Worm (Caenorhabditis elegans) whole organism, young adult: Measurements from ENCODE around the gene T02H6.9.

Source experiments
- B0336.3 ChIP-seq: fragments of 200-800 bp; sonication (Bioruptor generic); IDR thresholded peaks from 2 replicates; pipeline ENCODE4 v1.3.6; 2022; ENCODE audit warnings: missing genetic modification characterization, missing compliant biosample characterization
- C17E4.6 ChIP-seq: fragments of 200-800 bp; sonication (Bioruptor generic); IDR thresholded peaks from 2 replicates; pipeline ENCODE4 v1.3.6; 2022; ENCODE audit warnings: missing genetic modification reagents, missing genetic modification characterization, missing compliant biosample characterization
- F39B2.1 ChIP-seq: fragments of 200-800 bp; sonication (Bioruptor generic); IDR thresholded peaks from 2 replicates; pipeline ENCODE4 v1.3.6; 2022; ENCODE audit warnings: missing genetic modification reagents, missing genetic modification characterization, missing compliant biosample characterization
- F55B11.4 ChIP-seq: sonication (generic microtip); optimal IDR thresholded peaks from 2 replicates; lab custom pipeline; 2016; ENCODE audit warnings: missing compliant biosample characterization, missing genetic modification characterization, borderline replicate concordance; ENCODE audit not compliant: insufficient read depth
- F57C9.4 ChIP-seq: sonication (generic microtip); optimal IDR thresholded peaks from 2 replicates; lab custom pipeline; 2017; ENCODE audit warnings: mild to moderate bottlenecking, missing genetic modification characterization, missing compliant biosample characterization
- K11D2.4 ChIP-seq: fragments of 200-800 bp; sonication (Bioruptor generic); IDR thresholded peaks from 2 replicates; pipeline ENCODE4 v1.3.6; 2022; ENCODE audit warnings: missing genetic modification reagents, missing genetic modification characterization, missing compliant biosample characterization
- Y53F4B.3 ChIP-seq: fragments of 200-800 bp; sonication (Bioruptor generic); IDR thresholded peaks from 2 replicates; pipeline ENCODE4 v1.3.6; 2022; ENCODE audit warnings: missing genetic modification reagents, missing genetic modification characterization, missing compliant biosample characterization
- Y53G8AR.9 ChIP-seq: fragments of 200-800 bp; sonication (Bioruptor generic); conservative IDR thresholded peaks from 2 replicates; pipeline ENCODE4 v1.3.6; 2022; ENCODE audit warnings: missing genetic modification reagents, missing genetic modification characterization, missing compliant biosample characterization
- Y56A3A.18 ChIP-seq: fragments of 200-800 bp; sonication (Bioruptor generic); IDR thresholded peaks from 2 replicates; pipeline ENCODE4 v1.3.6; 2022; ENCODE audit warnings: missing genetic modification reagents, missing genetic modification characterization, missing compliant biosample characterization
- cebp-1 ChIP-seq, 2 experiments: fragments of 200-800 bp in 1 of 2; sonication (Bioruptor generic) in 1 of 2; sonication (generic microtip) in 1 of 2; IDR thresholded peaks in 1 of 2; optimal IDR thresholded peaks in 1 of 2; 2 replicates each; pipeline versions ENCODE4 v1.3.6 to Lab custom; 2017 to 2022; ENCODE audit warnings: missing compliant biosample characterization in 2 of 2, missing genetic modification characterization in 2 of 2, mild to moderate bottlenecking in 1 of 2, missing genetic modification reagents in 1 of 2, moderate library complexity in 1 of 2
- cebp-2 ChIP-seq: fragments of 200-800 bp; sonication (Bioruptor generic); IDR thresholded peaks from 2 replicates; pipeline ENCODE4 v1.3.6; 2022; ENCODE audit warnings: missing genetic modification characterization, missing compliant biosample characterization
- ceh-100 ChIP-seq: fragments of 200-800 bp; sonication (Bioruptor generic); IDR thresholded peaks from 2 replicates; pipeline ENCODE4 v1.3.6; 2022; ENCODE audit warnings: missing genetic modification reagents, missing genetic modification characterization, missing compliant biosample characterization
- ceh-58 ChIP-seq: fragments of 200-800 bp; sonication (Bioruptor generic); IDR thresholded peaks from 2 replicates; pipeline ENCODE4 v1.3.6; 2022; ENCODE audit warnings: missing genetic modification characterization, missing compliant biosample characterization
- ceh-91 ChIP-seq: fragments of 200-800 bp; sonication (Bioruptor generic); IDR thresholded peaks from 2 replicates; pipeline ENCODE4 v1.3.6; 2022; ENCODE audit warnings: missing genetic modification reagents, missing genetic modification characterization, missing compliant biosample characterization
- chd-7 ChIP-seq: sonication (generic microtip); optimal IDR thresholded peaks from 2 replicates; lab custom pipeline; 2016; ENCODE audit warnings: mild to moderate bottlenecking, missing genetic modification characterization, moderate library complexity, missing compliant biosample characterization
- die-1 ChIP-seq: sonication (generic microtip); optimal IDR thresholded peaks from 2 replicates; lab custom pipeline; 2016; ENCODE audit warnings: missing genotype, mild to moderate bottlenecking, missing genetic modification characterization, missing compliant biosample characterization
- dox-1 ChIP-seq: fragments of 200-800 bp; sonication (Bioruptor generic); IDR thresholded peaks from 2 replicates; pipeline ENCODE4 v1.3.6; 2022; ENCODE audit warnings: missing genetic modification reagents, missing genetic modification characterization, missing compliant biosample characterization
- dpff-1 ChIP-seq: sonication (generic microtip); optimal IDR thresholded peaks from 2 replicates; lab custom pipeline; 2017; ENCODE audit warnings: mild to moderate bottlenecking, missing genetic modification characterization, missing compliant biosample characterization
- dpl-1 ChIP-seq: fragments of 150-350 bp; optimal IDR thresholded peaks from 2 replicates; lab custom pipeline; 2014; ENCODE audit warnings: missing biosample characterization, missing genetic modification reagents, missing genetic modification characterization
- fkh-3 ChIP-seq: sonication (generic microtip); optimal IDR thresholded peaks from 2 replicates; lab custom pipeline; 2016; ENCODE audit warnings: mild to moderate bottlenecking, missing genetic modification characterization, missing compliant biosample characterization
- hrde-1 ChIP-seq: sonication (generic microtip); optimal IDR thresholded peaks from 2 replicates; lab custom pipeline; 2016; ENCODE audit warnings: missing genetic modification characterization, mild to moderate bottlenecking, missing compliant biosample characterization, moderate library complexity, missing genotype, missing genetic modification reagents, borderline replicate concordance
- let-526 ChIP-seq: fragments of 200-800 bp; sonication (Bioruptor generic); IDR thresholded peaks from 2 replicates; pipeline ENCODE4 v1.3.6; 2022; ENCODE audit warnings: missing genetic modification reagents, missing genetic modification characterization, missing compliant biosample characterization
- lin-40 ChIP-seq: sonication (generic microtip); optimal IDR thresholded peaks from 2 replicates; lab custom pipeline; 2016; ENCODE audit warnings: missing genetic modification characterization, mild to moderate bottlenecking, missing compliant biosample characterization, missing genotype, missing genetic modification reagents
- lin-54 ChIP-seq: fragments of 200-800 bp; sonication (Bioruptor generic); optimal IDR thresholded peaks from 2 replicates; lab custom pipeline; 2018; ENCODE audit warnings: mild to moderate bottlenecking, missing genetic modification characterization, missing compliant biosample characterization
- lsy-27 ChIP-seq: sonication (generic microtip); optimal IDR thresholded peaks from 2 replicates; lab custom pipeline; 2017; ENCODE audit warnings: missing genetic modification characterization, mild to moderate bottlenecking, missing compliant biosample characterization, antibody characterized with exemption, missing genotype, borderline replicate concordance; ENCODE audit not compliant: insufficient read depth
- madf-3 ChIP-seq: fragments of 200-800 bp; sonication (Bioruptor generic); IDR thresholded peaks from 2 replicates; pipeline ENCODE4 v1.3.6; 2022; ENCODE audit warnings: missing genetic modification reagents, missing genetic modification characterization, missing compliant biosample characterization
- madf-8 ChIP-seq: fragments of 200-800 bp; sonication (Bioruptor generic); conservative IDR thresholded peaks from 2 replicates; pipeline ENCODE4 v1.3.6; 2022; ENCODE audit warnings: missing genetic modification reagents, missing genetic modification characterization, missing compliant biosample characterization
- mcd-1 ChIP-seq: fragments of 200-800 bp; sonication (Bioruptor generic); IDR thresholded peaks from 2 replicates; pipeline ENCODE4 v1.3.6; 2022; ENCODE audit warnings: missing genetic modification reagents, missing genetic modification characterization, missing compliant biosample characterization
- mel-28 ChIP-seq: sonication (generic microtip); optimal IDR thresholded peaks from 2 replicates; lab custom pipeline; 2016; ENCODE audit warnings: borderline replicate concordance, mild to moderate bottlenecking, missing genetic modification characterization, missing compliant biosample characterization
- nfya-1 ChIP-seq: sonication (generic microtip); optimal IDR thresholded peaks from 2 replicates; lab custom pipeline; 2017; ENCODE audit warnings: antibody characterized with exemption, missing compliant biosample characterization, missing genetic modification characterization, borderline replicate concordance; ENCODE audit not compliant: insufficient read depth
- nfya-2 ChIP-seq: fragments of 200-800 bp; sonication (Bioruptor generic); IDR thresholded peaks from 2 replicates; pipeline ENCODE4 v1.3.6; 2022; ENCODE audit warnings: missing genetic modification reagents, missing genetic modification characterization, missing compliant biosample characterization
- nfyb-1 ChIP-seq: fragments of 200-800 bp; sonication (Bioruptor generic); IDR thresholded peaks from 2 replicates; pipeline ENCODE4 v1.3.6; 2022; ENCODE audit warnings: missing genetic modification reagents, missing genetic modification characterization, missing compliant biosample characterization
- nhr-120 ChIP-seq: fragments of 200-800 bp; sonication (Bioruptor generic); IDR thresholded peaks from 2 replicates; pipeline ENCODE4 v1.3.6; 2022; ENCODE audit warnings: missing genetic modification characterization, missing compliant biosample characterization
- nhr-27 ChIP-seq: fragments of 200-800 bp; sonication (Bioruptor generic); optimal IDR thresholded peaks from 2 replicates; lab custom pipeline; 2018; ENCODE audit warnings: mild to moderate bottlenecking, missing genetic modification characterization, moderate library complexity, missing compliant biosample characterization
- pha-4 ChIP-seq: fragments of 150-350 bp; sonication (generic microtip); optimal IDR thresholded peaks from 2 replicates; lab custom pipeline; 2014; ENCODE audit warnings: missing biosample characterization, missing genetic modification reagents, missing genetic modification characterization
- snpc-1.1 ChIP-seq: sonication (generic microtip); optimal IDR thresholded peaks from 2 replicates; lab custom pipeline; 2017; ENCODE audit warnings: missing genetic modification characterization, mild to moderate bottlenecking, missing compliant biosample characterization, antibody characterized with exemption, moderate library complexity, missing genotype, missing genetic modification reagents; ENCODE audit not compliant: insufficient read depth
- snpc-3.4 ChIP-seq: sonication (generic microtip); optimal IDR thresholded peaks from 2 replicates; lab custom pipeline; 2017; ENCODE audit warnings: missing genetic modification characterization, mild to moderate bottlenecking, missing compliant biosample characterization, antibody characterized with exemption, moderate library complexity, missing genotype, missing genetic modification reagents
- somi-1 ChIP-seq: fragments of 200-800 bp; sonication (Bioruptor generic); optimal IDR thresholded peaks from 2 replicates; lab custom pipeline; 2018; ENCODE audit warnings: mild to moderate bottlenecking, missing genetic modification characterization, missing compliant biosample characterization
- unc-62 ChIP-seq: fragments of 150-350 bp; optimal IDR thresholded peaks from 2 replicates; lab custom pipeline; 2014; ENCODE audit warnings: missing biosample characterization, missing genetic modification reagents, missing genetic modification characterization
- ztf-22 ChIP-seq: fragments of 200-800 bp; sonication (Bioruptor generic); optimal IDR thresholded peaks from 2 replicates; lab custom pipeline; 2018; ENCODE audit warnings: mild to moderate bottlenecking, missing genetic modification characterization, moderate library complexity, missing compliant biosample characterization
- ztf-25 ChIP-seq: fragments of 200-800 bp; sonication (Bioruptor generic); IDR thresholded peaks from 2 replicates; pipeline ENCODE4 v1.3.6; 2022; ENCODE audit warnings: missing genetic modification reagents, missing genetic modification characterization, missing compliant biosample characterization

Gene T02H6.9

ce11 chrII:661696-662095 lies 17.0 kb upstream of the T02H6.9 start, which contains the start of gene sri-45:
Gene sri-45, minus strand, starts transcription at chrII:661796.
- TF ChIP-seq F55B11.4 (tag; lab: Kevin White, UChicago) (no peak), madf-3 (GFP tag; lab: Robert Waterston, UW) (no peak), madf-8 (GFP tag; lab: Robert Waterston, UW) (no peak), cebp-2 (no peak), nfyb-1 (GFP tag; lab: Robert Waterston, UW) (no peak), snpc-3.4 (no peak), K11D2.4 (GFP tag; lab: Robert Waterston, UW) (no peak), ceh-100 (no peak), die-1 (tag; lab: Kevin White, UChicago) (no peak), pha-4 (tag; lab: Kevin White, UChicago) (no peak), B0336.3 (GFP tag; lab: Robert Waterston, UW) (no peak), mel-28 (tag; lab: Kevin White, UChicago) (no peak)

- TF ChIP-seq madf-8 (GFP tag; lab: Robert Waterston, UW) (no peak), ceh-58 (no peak), Y53G8AR.9 (no peak), nhr-120 (GFP tag; lab: Robert Waterston, UW) (no peak), fkh-3 (tag; lab: Kevin White, UChicago) (no peak), dox-1 (GFP tag; lab: Robert Waterston, UW) (no peak), nhr-27 (tag; lab: Kevin White, UChicago) (no peak), C17E4.6 (GFP tag; lab: Robert Waterston, UW) (no peak), cebp-1 (GFP tag; IDR thresholded peaks at IDR 0.05; lab: Robert Waterston, UW) (no peak), cebp-1 (tag; optimal IDR thresholded peaks at IDR 0.05; lab: Kevin White, UChicago) (no peak)
These were observed 10.8 kb upstream of the T02H6.9 start for ce11 chrII:667864-668263.

- TF ChIP-seq chd-7 (no peak), lin-40 (tag; lab: Kevin White, UChicago) (no peak), snpc-1.1 (no peak), Y53F4B.3 (no peak), mcd-1 (GFP tag; lab: Robert Waterston, UW) (no peak), dpl-1 (GFP tag; lab: Kevin White, UChicago) (no peak), ztf-22 (GFP tag; lab: Kevin White, UChicago) (no peak), Y53G8AR.9 (no peak), somi-1 (GFP tag; lab: Kevin White, UChicago) (no peak)
These were observed 7.7 kb upstream of the T02H6.9 start, which contains the start of gene sri-46 for ce11 chrII:671025-671424. Gene sri-46, minus strand, starts transcription at chrII:671125.

- TF ChIP-seq let-526 (GFP tag; lab: Robert Waterston, UW), result no peak
- no peak for TF ChIP-seq nfya-2 (GFP tag; lab: Robert Waterston, UW)
- TF ChIP-seq ceh-91 (GFP tag; lab: Robert Waterston, UW), result no peak
- no peak for TF ChIP-seq Y56A3A.18 (GFP tag; lab: Robert Waterston, UW)
- TF ChIP-seq cebp-2, result no peak
- no peak for TF ChIP-seq dpff-1 (tag; lab: Kevin White, UChicago)
- TF ChIP-seq unc-62 (GFP tag; lab: Kevin White, UChicago), result no peak
- no peak for TF ChIP-seq lin-54 (GFP tag; lab: Kevin White, UChicago)
- TF ChIP-seq snpc-3.4, result no peak
- no peak for TF ChIP-seq nfya-1
- TF ChIP-seq F39B2.1 (GFP tag; lab: Robert Waterston, UW), result no peak
- TF ChIP-seq madf-8 (GFP tag; lab: Robert Waterston, UW), result no peak
- TF ChIP-seq F57C9.4, result no peak
- no peak for TF ChIP-seq hrde-1 (tag; lab: Kevin White, UChicago)
- no peak for TF ChIP-seq lsy-27 (tag; lab: Kevin White, UChicago)
- no peak for TF ChIP-seq lin-40 (tag; lab: Kevin White, UChicago)
- no peak for TF ChIP-seq ztf-25 (GFP tag; lab: Robert Waterston, UW)
These were observed 4.6 kb upstream of the T02H6.9 start, which contains the start of gene Y39F10C.3 for ce11 chrII:674116-674515. Gene Y39F10C.3, plus strand, starts transcription at chrII:674416.
